Worm (Caenorhabditis elegans): ENCODE data around the gene nuo-4.

ce11 chrIII:7178497-7178896, 19.9 kb upstream of the nuo-4 start:
- TF ChIP-seq ztf-4 (tag; optimal IDR thresholded peaks at IDR 0.05) (no peak), unc-30 (tag; optimal IDR thresholded peaks at IDR 0.05) (no peak), dpl-1 (GFP tag; optimal IDR thresholded peaks at IDR 0.05) (no peak), nhr-28 (tag; optimal IDR thresholded peaks at IDR 0.05) (no peak), lir-3 (tag; optimal IDR thresholded peaks at IDR 0.05; ENCODE audit: poor library complexity) (no peak), Y116A8C.19 (tag; optimal IDR thresholded peaks at IDR 0.05; ENCODE audit: borderline replicate concordance) (no peak), pqm-1 (tag; optimal IDR thresholded peaks at IDR 0.05) (no peak)

Data from whole organism, L1 larva.